Fruit fly (Drosophila melanogaster) whole organism, embryonic: ENCODE results near the gene Klp67A.
A peak's percentile ranks its signal among the peaks of the same experiment; 100 is the strongest.

Experiments used
- Blimp-1 ChIP-seq: fragments of 200-800 bp; sonication (Bioruptor generic); optimal IDR thresholded peaks from 3 replicates; lab custom pipeline; 2018; ENCODE audit warnings: missing biosample characterization, missing genetic modification characterization, mild to moderate bottlenecking, moderate library complexity, missing genetic modification reagents
- CG10462 ChIP-seq: fragments of 200-800 bp; sonication (Bioruptor generic); optimal IDR thresholded peaks from 2 replicates; lab custom pipeline; 2016; ENCODE audit warnings: missing biosample characterization, missing genetic modification characterization
- CG13287 ChIP-seq: fragments of 200-800 bp; sonication (Bioruptor generic); IDR thresholded peaks from 2 replicates; pipeline ENCODE4 v1.3.6; 2022; ENCODE audit warnings: missing biosample characterization, missing genetic modification characterization; ENCODE audit not compliant: partially characterized antibody
- CG13296 ChIP-seq: fragments of 200-800 bp; sonication (Bioruptor generic); optimal IDR thresholded peaks from 3 replicates; lab custom pipeline; 2018; ENCODE audit warnings: missing biosample characterization, mild to moderate bottlenecking, missing genetic modification characterization
- CG13624 ChIP-seq: fragments of 200-800 bp; sonication (Bioruptor generic); optimal IDR thresholded peaks from 2 replicates; lab custom pipeline; 2016; ENCODE audit warnings: missing biosample characterization, missing genetic modification characterization
- CG15011 ChIP-seq: fragments of 200-800 bp; sonication (Bioruptor generic); optimal IDR thresholded peaks from 3 replicates; lab custom pipeline; 2018; ENCODE audit warnings: missing biosample characterization, mild to moderate bottlenecking, missing genetic modification characterization
- CG15269 ChIP-seq: fragments of 200-800 bp; sonication (Bioruptor generic); optimal IDR thresholded peaks from 2 replicates; lab custom pipeline; 2018; ENCODE audit warnings: missing biosample characterization, mild to moderate bottlenecking, missing genetic modification characterization, moderate library complexity
- CG18764 ChIP-seq: fragments of 200-800 bp; sonication (Bioruptor generic); optimal IDR thresholded peaks from 3 replicates; lab custom pipeline; 2016; ENCODE audit warnings: missing biosample characterization, missing genetic modification characterization
- CG2120 ChIP-seq: fragments of 200-800 bp; sonication (Bioruptor generic); optimal IDR thresholded peaks from 3 replicates; lab custom pipeline; 2016; ENCODE audit warnings: missing biosample characterization, missing genetic modification characterization
- CG3726 ChIP-seq: fragments of 200-800 bp; sonication (Bioruptor generic); IDR thresholded peaks from 3 replicates; pipeline ENCODE4, ENCODE4 v1.3.6; 2022; ENCODE audit warnings: missing biosample characterization, missing genetic modification characterization
- CG42726 ChIP-seq: fragments of 200-800 bp; sonication (Bioruptor generic); IDR thresholded peaks from 2 replicates; pipeline ENCODE4 v1.3.6; 2022; ENCODE audit warnings: missing biosample characterization, missing genetic modification characterization; ENCODE audit not compliant: partially characterized antibody
- CG4282 ChIP-seq: fragments of 200-800 bp; sonication (Bioruptor generic); optimal IDR thresholded peaks from 2 replicates; lab custom pipeline; 2016; ENCODE audit warnings: missing biosample characterization, missing genetic modification characterization
- CG4360 ChIP-seq: fragments of 200-800 bp; sonication (Bioruptor generic); IDR thresholded peaks from 2 replicates; pipeline ENCODE4 v1.3.6; 2022; ENCODE audit warnings: missing biosample characterization, missing genetic modification characterization
- CG4404 ChIP-seq: fragments of 200-800 bp; sonication (Bioruptor generic); IDR thresholded peaks from 2 replicates; pipeline ENCODE4 v1.3.6; 2022; ENCODE audit warnings: missing biosample characterization, missing genetic modification characterization
- CG4730 ChIP-seq: fragments of 200-800 bp; sonication (Bioruptor generic); IDR thresholded peaks from 2 replicates; pipeline ENCODE4 v1.3.6; 2022; ENCODE audit warnings: missing biosample characterization, missing genetic modification characterization
- CG8089 ChIP-seq: fragments of 200-800 bp; sonication (Bioruptor generic); optimal IDR thresholded peaks from 3 replicates; lab custom pipeline; 2016; ENCODE audit warnings: missing biosample characterization, missing genetic modification characterization
- D19B ChIP-seq: fragments of 200-800 bp; sonication (Bioruptor generic); optimal IDR thresholded peaks from 2 replicates; lab custom pipeline; 2017; ENCODE audit warnings: missing biosample characterization, mild to moderate bottlenecking, missing genetic modification characterization
- Dref ChIP-seq: fragments of 200-800 bp; sonication (Bioruptor generic); IDR thresholded peaks from 2 replicates; pipeline ENCODE4 v1.3.6; 2022; ENCODE audit warnings: missing biosample characterization, missing genetic modification characterization
- Drgx ChIP-seq: fragments of 200-800 bp; sonication (Bioruptor generic); IDR thresholded peaks from 2 replicates; pipeline ENCODE4 v1.3.6; 2022; ENCODE audit warnings: missing biosample characterization, missing genetic modification characterization
- Eip74EF ChIP-seq, 2 experiments: fragments of 200-800 bp in 1 of 2; fragments of >200 bp in 1 of 2; sonication (Bioruptor generic) in 1 of 2; optimal IDR thresholded peaks; 2 replicates each; lab custom pipeline; 2017 to 2019; ENCODE audit warnings: missing biosample characterization in 2 of 2, missing genetic modification characterization in 2 of 2, mild to moderate bottlenecking in 1 of 2, moderate library complexity in 1 of 2
- HLHmδ ChIP-seq: fragments of 200-800 bp; sonication (Bioruptor generic); optimal IDR thresholded peaks from 2 replicates; lab custom pipeline; 2018; ENCODE audit warnings: missing biosample characterization, mild to moderate bottlenecking, missing genetic modification characterization, moderate library complexity
- HmgD ChIP-seq: fragments of 200-800 bp; sonication (Bioruptor generic); optimal IDR thresholded peaks from 3 replicates; lab custom pipeline; 2016; ENCODE audit warnings: missing biosample characterization, missing genetic modification characterization
- Hr3 ChIP-seq: fragments of 200-800 bp; sonication (Bioruptor generic); optimal IDR thresholded peaks from 3 replicates; lab custom pipeline; 2016; ENCODE audit warnings: missing biosample characterization, missing genetic modification characterization
- Mad ChIP-seq: fragments of 200-800 bp; sonication (Bioruptor generic); optimal IDR thresholded peaks from 2 replicates; lab custom pipeline; 2016; ENCODE audit warnings: missing biosample characterization, missing genetic modification characterization
- Meics ChIP-seq: fragments of 200-800 bp; sonication (Bioruptor generic); optimal IDR thresholded peaks from 2 replicates; lab custom pipeline; 2017; ENCODE audit warnings: missing biosample characterization, mild to moderate bottlenecking, missing genetic modification characterization
- Myb ChIP-seq: fragments of 200-800 bp; sonication (Bioruptor generic); optimal IDR thresholded peaks from 2 replicates; lab custom pipeline; 2016; ENCODE audit warnings: missing biosample characterization, missing genetic modification characterization
- Neu2 ChIP-seq: fragments of 200-800 bp; sonication (Bioruptor generic); optimal IDR thresholded peaks from 3 replicates; lab custom pipeline; 2016; ENCODE audit warnings: missing biosample characterization, missing genetic modification characterization, borderline replicate concordance
- Nf-YC ChIP-seq: fragments of 200-800 bp; optimal IDR thresholded peaks from 3 replicates; lab custom pipeline; 2019; ENCODE audit warnings: missing biosample characterization, mild to moderate bottlenecking, missing genetic modification characterization, moderate library complexity
- Poxn ChIP-seq: fragments of 200-800 bp; sonication (Bioruptor generic); IDR thresholded peaks from 2 replicates; pipeline ENCODE4 v1.3.6; 2022; ENCODE audit warnings: missing biosample characterization, missing genetic modification characterization
- Sox102F ChIP-seq: fragments of 200-800 bp; sonication (Bioruptor generic); optimal IDR thresholded peaks from 2 replicates; lab custom pipeline; 2018; ENCODE audit warnings: missing biosample characterization, mild to moderate bottlenecking, missing genetic modification characterization, moderate library complexity
- Usf ChIP-seq: fragments of 200-800 bp; sonication (Bioruptor generic); optimal IDR thresholded peaks from 2 replicates; lab custom pipeline; 2017; ENCODE audit warnings: missing genotype, missing biosample characterization, missing genetic modification characterization
- abd-A ChIP-seq: fragments of 200-800 bp; sonication (Bioruptor generic); optimal IDR thresholded peaks from 3 replicates; lab custom pipeline; 2019; ENCODE audit warnings: missing biosample characterization, mild to moderate bottlenecking, missing genetic modification characterization, moderate library complexity
- aop ChIP-seq: fragments of 200-800 bp; sonication (Bioruptor generic); IDR thresholded peaks from 2 replicates; pipeline ENCODE4 v1.3.6; 2022; ENCODE audit warnings: missing biosample characterization, missing genetic modification characterization
- bcd ChIP-seq: fragments of 200-800 bp; sonication (Bioruptor generic); optimal IDR thresholded peaks from 2 replicates; lab custom pipeline; 2017; ENCODE audit warnings: missing biosample characterization, mild to moderate bottlenecking, missing genetic modification characterization
- bigmax ChIP-seq: fragments of 200-800 bp; sonication (Bioruptor generic); optimal IDR thresholded peaks from 2 replicates; lab custom pipeline; 2018; ENCODE audit warnings: missing biosample characterization, mild to moderate bottlenecking, missing genetic modification characterization
- da ChIP-seq: fragments of 200-800 bp; sonication (Bioruptor generic); optimal IDR thresholded peaks from 2 replicates; lab custom pipeline; 2016; ENCODE audit warnings: missing biosample characterization, missing genetic modification characterization
- dan ChIP-seq: fragments of 200-800 bp; sonication (Bioruptor generic); IDR thresholded peaks from 2 replicates; pipeline ENCODE4 v1.3.6; 2022; ENCODE audit warnings: missing biosample characterization, missing genetic modification characterization
- disco-r ChIP-seq: fragments of 200-800 bp; sonication (Bioruptor generic); optimal IDR thresholded peaks from 2 replicates; lab custom pipeline; 2016; ENCODE audit warnings: missing biosample characterization, missing genetic modification characterization
- ftz-f1 ChIP-seq: fragments of 200-800 bp; sonication (Bioruptor generic); optimal IDR thresholded peaks from 2 replicates; lab custom pipeline; 2016; ENCODE audit warnings: missing biosample characterization, missing genetic modification characterization
- grau ChIP-seq: fragments of 200-800 bp; optimal IDR thresholded peaks from 3 replicates; lab custom pipeline; 2019; ENCODE audit warnings: missing biosample characterization, mild to moderate bottlenecking, missing genetic modification characterization, moderate library complexity
- insv ChIP-seq, 2 experiments: fragments of 200-800 bp; sonication (Bioruptor generic); optimal IDR thresholded peaks; 3 replicates each; lab custom pipeline; 2016 to 2018; ENCODE audit warnings: missing biosample characterization in 2 of 2, missing genetic modification characterization in 2 of 2
- onecut ChIP-seq: fragments of 200-800 bp; sonication (Bioruptor generic); IDR thresholded peaks from 2 replicates; pipeline ENCODE4 v1.3.6; 2022; ENCODE audit warnings: missing biosample characterization, missing genetic modification characterization
- phol ChIP-seq: fragments of 200-800 bp; sonication (Bioruptor generic); optimal IDR thresholded peaks from 3 replicates; lab custom pipeline; 2018; ENCODE audit warnings: missing biosample characterization, mild to moderate bottlenecking, missing genetic modification characterization, moderate library complexity
- sd ChIP-seq: fragments of 200-800 bp; sonication (Bioruptor generic); optimal IDR thresholded peaks from 3 replicates; lab custom pipeline; 2018; ENCODE audit warnings: missing biosample characterization, mild to moderate bottlenecking, missing genetic modification characterization, moderate library complexity
- tio ChIP-seq: fragments of 200-800 bp; sonication (Bioruptor generic); optimal IDR thresholded peaks from 2 replicates; lab custom pipeline; 2017; ENCODE audit warnings: missing biosample characterization, missing genetic modification characterization, inconsistent platforms
- toy ChIP-seq: fragments of 200-800 bp; sonication (Bioruptor generic); IDR thresholded peaks from 2 replicates; pipeline ENCODE4 v1.3.6; 2022; ENCODE audit warnings: missing biosample characterization, missing genetic modification characterization
- tx ChIP-seq: fragments of 200-800 bp; sonication (Bioruptor generic); optimal IDR thresholded peaks from 2 replicates; lab custom pipeline; 2016; ENCODE audit warnings: missing biosample characterization, missing genetic modification characterization
- wor ChIP-seq: fragments of 200-800 bp; sonication (Bioruptor generic); IDR thresholded peaks from 2 replicates; pipeline ENCODE4 v1.3.6; 2022; ENCODE audit warnings: missing biosample characterization, missing genetic modification characterization
- yki ChIP-seq: fragments of >200 bp; optimal IDR thresholded peaks from 3 replicates; lab custom pipeline; 2018
- z ChIP-seq: fragments of 200-800 bp; sonication (Bioruptor generic); IDR thresholded peaks from 3 replicates; pipeline ENCODE4 v1.3.6; 2022; ENCODE audit warnings: missing biosample characterization, missing genetic modification characterization
- zen2 ChIP-seq: fragments of 200-800 bp; sonication (Bioruptor generic); IDR thresholded peaks from 3 replicates; pipeline ENCODE4 v1.3.6; 2022; ENCODE audit warnings: missing biosample characterization, missing genetic modification characterization; ENCODE audit not compliant: partially characterized antibody

Klp67A gene

dm6 chr3L:9366850-9367430 lies at the start of gene Klp67A, which contains the start of gene CG4452 (continued):
- TF ChIP-seq onecut (GFP tag; lab: Robert Waterston, UW) = no peak
- no peak for TF ChIP-seq Mad
- peak; percentile 89 for TF ChIP-seq CG13287 (GFP tag; lab: Robert Waterston, UW)
- no peak for TF ChIP-seq HLHmδ (GFP tag; lab: Kevin White, UChicago)
- TF ChIP-seq CG4282 (GFP tag; lab: Kevin White, UChicago) = no peak
- TF ChIP-seq Myb = peak; percentile 61
- no peak for TF ChIP-seq CG4360 (GFP tag; lab: Robert Waterston, UW)
- no peak for TF ChIP-seq tx (GFP tag; lab: Kevin White, UChicago)
- no peak for TF ChIP-seq Eip74EF (GFP tag; optimal IDR thresholded peaks at IDR 0.05; lab: Kevin White, UChicago)
- TF ChIP-seq Poxn (GFP tag; lab: Robert Waterston, UW) = no peak
- TF ChIP-seq insv (GFP tag; optimal IDR thresholded peaks at IDR 0.05; lab: Kevin White, UChicago) = peak in 1 of 2 experiments; percentile 39
- TF ChIP-seq D19B (GFP tag; lab: Kevin White, UChicago) = no peak
- TF ChIP-seq CG18764 (GFP tag; lab: Kevin White, UChicago) = peak; percentile 17
- TF ChIP-seq phol (tag; lab: Kevin White, UChicago) = peak; percentile 85
- no peak for TF ChIP-seq z (GFP tag; lab: Robert Waterston, UW)
- no peak for TF ChIP-seq aop (GFP tag; lab: Robert Waterston, UW)
- no peak for TF ChIP-seq toy (GFP tag; lab: Robert Waterston, UW)
- TF ChIP-seq ftz-f1 (GFP tag; lab: Kevin White, UChicago) = no peak
- TF ChIP-seq Neu2 = no peak
- no peak for TF ChIP-seq Meics (GFP tag; lab: Kevin White, UChicago)
- TF ChIP-seq HmgD (GFP tag; lab: Kevin White, UChicago) = no peak
- no peak for TF ChIP-seq da (GFP tag; lab: Kevin White, UChicago)
- TF ChIP-seq bcd (GFP tag; lab: Kevin White, UChicago) = no peak
- no peak for TF ChIP-seq CG8089 (GFP tag; lab: Kevin White, UChicago)
- TF ChIP-seq Dref (GFP tag; lab: Robert Waterston, UW) = peak; percentile 74
- TF ChIP-seq CG2120 (GFP tag; lab: Kevin White, UChicago) = peak; percentile 45
- TF ChIP-seq wor (GFP tag; lab: Robert Waterston, UW) = no peak
- TF ChIP-seq CG13296 = peak; percentile 17
- no peak for TF ChIP-seq Usf (GFP tag; lab: Kevin White, UChicago)
- no peak for TF ChIP-seq abd-A (tag; lab: Kevin White, UChicago)
- no peak for TF ChIP-seq yki (lab: Kevin White, UChicago)
- TF ChIP-seq CG4730 = no peak
- TF ChIP-seq CG10462 (GFP tag; lab: Kevin White, UChicago) = no peak
- TF ChIP-seq Drgx = no peak
- TF ChIP-seq CG15011 (GFP tag; lab: Kevin White, UChicago) = no peak
- no peak for TF ChIP-seq tio (GFP tag; lab: Kevin White, UChicago)
- no peak for TF ChIP-seq CG13624 (GFP tag; lab: Kevin White, UChicago)
- peak; percentile 51 for TF ChIP-seq grau (tag; lab: Kevin White, UChicago)
- TF ChIP-seq CG42726 (GFP tag; lab: Robert Waterston, UW) = peak; percentile 56
- TF ChIP-seq sd (tag; lab: Kevin White, UChicago) = no peak
- TF ChIP-seq CG4404 = peak; percentile 30; the same call in 1 of the 2 replicates
- TF ChIP-seq Nf-YC = peak; percentile 59
- no peak for TF ChIP-seq dan (GFP tag; lab: Robert Waterston, UW)
- no peak for TF ChIP-seq CG3726 (GFP tag; lab: Robert Waterston, UW)
- TF ChIP-seq Hr3 (GFP tag; lab: Kevin White, UChicago) = peak; percentile 43
- peak; percentile 86; the same call in 2 of the 3 replicates for TF ChIP-seq zen2 (GFP tag; lab: Robert Waterston, UW)
- no peak for TF ChIP-seq Sox102F
- no peak for TF ChIP-seq bigmax
- TF ChIP-seq disco-r = no peak
- no peak for TF ChIP-seq Blimp-1 (GFP tag; lab: Kevin White, UChicago)
- peak; percentile 0 for TF ChIP-seq CG15269
